Worm (Caenorhabditis elegans) whole organism, L2 larva: Measurements from ENCODE around the gene B0222.15.

ENCODE experiments used
- R02D3.7 ChIP-seq: fragments of 150-350 bp; optimal IDR thresholded peaks from 2 replicates; lab custom pipeline; 2014; ENCODE audit warnings: missing biosample characterization, missing genetic modification characterization
- aly-2 ChIP-seq: fragments of 150-350 bp; optimal IDR thresholded peaks from 2 replicates; lab custom pipeline; 2014; ENCODE audit warnings: missing biosample characterization, missing genetic modification characterization
- ceh-82 ChIP-seq: fragments of 150-350 bp; optimal IDR thresholded peaks from 2 replicates; lab custom pipeline; 2014; ENCODE audit warnings: missing biosample characterization, missing genetic modification characterization
- elt-3 ChIP-seq: sonication (generic microtip); optimal IDR thresholded peaks from 2 replicates; lab custom pipeline; 2017; ENCODE audit warnings: missing biosample characterization, missing genetic modification characterization
- lin-11 ChIP-seq: fragments of 150-350 bp; sonication (generic microtip); optimal IDR thresholded peaks from 2 replicates; lab custom pipeline; 2014; ENCODE audit warnings: missing biosample characterization, missing genetic modification characterization, inconsistent platforms, mixed read lengths
- lsy-2 ChIP-seq, 2 experiments: fragments of 150-350 bp in 1 of 2; sonication (generic microtip) in 1 of 2; optimal IDR thresholded peaks; 2 replicates each; lab custom pipeline; 2014 to 2017; ENCODE audit warnings: missing biosample characterization in 2 of 2, missing genetic modification characterization in 2 of 2
- nhr-12 ChIP-seq: fragments of 150-350 bp; optimal IDR thresholded peaks from 2 replicates; lab custom pipeline; 2014; ENCODE audit warnings: missing biosample characterization, missing genetic modification characterization
- nhr-77 ChIP-seq: fragments of 150-350 bp; optimal IDR thresholded peaks from 2 replicates; lab custom pipeline; 2014; ENCODE audit warnings: missing biosample characterization, missing genetic modification characterization
- unc-39 ChIP-seq: fragments of 150-350 bp; optimal IDR thresholded peaks from 2 replicates; lab custom pipeline; 2014; ENCODE audit warnings: missing biosample characterization, missing genetic modification characterization
- unc-62 ChIP-seq: fragments of 150-350 bp; optimal IDR thresholded peaks from 2 replicates; lab custom pipeline; 2014; ENCODE audit warnings: missing biosample characterization, missing genetic modification reagents, missing genetic modification characterization
- ztf-11 ChIP-seq: sonication (generic microtip); optimal IDR thresholded peaks from 2 replicates; lab custom pipeline; 2017; ENCODE audit warnings: missing biosample characterization, missing genetic modification characterization

- TF ChIP-seq nhr-12, result no peak
- no peak for TF ChIP-seq R02D3.7 (tag; lab: Kevin White, UChicago)
- TF ChIP-seq unc-39 (tag; lab: Kevin White, UChicago), result no peak
- TF ChIP-seq ztf-11 (tag; lab: Kevin White, UChicago), result no peak
- no peak for TF ChIP-seq lsy-2 (tag; optimal IDR thresholded peaks at IDR 0.05; lab: Kevin White, UChicago)
- TF ChIP-seq aly-2 (tag; lab: Kevin White, UChicago), result no peak
- TF ChIP-seq ceh-82, result no peak
- no peak for TF ChIP-seq nhr-77
- TF ChIP-seq lin-11 (tag; lab: Kevin White, UChicago), result no peak
- TF ChIP-seq unc-62 (GFP tag; lab: Kevin White, UChicago), result no peak
- no peak for TF ChIP-seq elt-3 (tag; lab: Kevin White, UChicago)
These were observed 16.4 kb upstream of the B0222.15 start, which contains the start of gene gad-3 for ce11 chrV:9172989-9173388.
